Worm (Caenorhabditis elegans) whole organism, midembryonic: ENCODE measurements around the gene Y97E10AR.8.

Experiments
- T22C8.4 ChIP-seq: fragments of 200-800 bp; sonication (Bioruptor generic); IDR thresholded peaks from 2 replicates; pipeline ENCODE4 v1.3.6; 2022; ENCODE audit warnings: missing genetic modification characterization, missing compliant biosample characterization
- cog-1 ChIP-seq: sonication (generic microtip); optimal IDR thresholded peaks from 2 replicates; lab custom pipeline; 2016; ENCODE audit warnings: missing genetic modification characterization, missing compliant biosample characterization
- flt-1 ChIP-seq: fragments of 200-800 bp; sonication (Bioruptor generic); IDR thresholded peaks from 2 replicates; pipeline ENCODE4 v1.3.6; 2022; ENCODE audit warnings: missing genetic modification characterization, missing compliant biosample characterization
- klf-2 ChIP-seq: fragments of 200-800 bp; sonication (Bioruptor generic); conservative IDR thresholded peaks from 2 replicates; pipeline ENCODE4 v1.3.6; 2022; ENCODE audit warnings: missing genetic modification reagents, missing genetic modification characterization, missing compliant biosample characterization
- med-1 ChIP-seq: sonication (generic microtip); optimal IDR thresholded peaks from 2 replicates; lab custom pipeline; 2017; ENCODE audit warnings: missing genetic modification characterization, mild to moderate bottlenecking, missing compliant biosample characterization, antibody characterized with exemption, missing genetic modification reagents; ENCODE audit not compliant: insufficient read depth
- ref-1 ChIP-seq: fragments of 200-800 bp; sonication (Bioruptor generic); conservative IDR thresholded peaks from 2 replicates; pipeline ENCODE4 v1.3.6; 2022; ENCODE audit warnings: missing genetic modification reagents, missing genetic modification characterization, missing compliant biosample characterization
- tab-1 ChIP-seq: fragments of 200-800 bp; sonication (Bioruptor generic); IDR thresholded peaks from 2 replicates; pipeline ENCODE4 v1.3.6; 2022; ENCODE audit warnings: missing genetic modification characterization, missing compliant biosample characterization
- ztf-23 ChIP-seq: fragments of 200-800 bp; sonication (Bioruptor generic); IDR thresholded peaks from 2 replicates; pipeline ENCODE4 v1.3.6; 2022; ENCODE audit warnings: missing genetic modification reagents, missing genetic modification characterization, missing compliant biosample characterization
- ztf-29 ChIP-seq: fragments of 200-800 bp; sonication (Bioruptor generic); IDR thresholded peaks from 2 replicates; pipeline ENCODE4 v1.3.6; 2022; ENCODE audit warnings: missing genetic modification reagents, missing genetic modification characterization, missing compliant biosample characterization

- TF ChIP-seq cog-1 (no peak), tab-1 (GFP tag; lab: Robert Waterston, UW) (no peak), klf-2 (GFP tag; lab: Robert Waterston, UW) (no peak), med-1 (GFP tag; lab: Kevin White, UChicago) (no peak), ztf-29 (GFP tag; lab: Robert Waterston, UW) (no peak), ztf-23 (GFP tag; lab: Robert Waterston, UW) (no peak), T22C8.4 (GFP tag; lab: Robert Waterston, UW) (no peak), ref-1 (no peak), flt-1 (GFP tag; lab: Robert Waterston, UW) (no peak)
Measured at ce11 chrV:8054130-8054529, 49.0 kb downstream of the Y97E10AR.8 start, which contains the start of gene ZC513.2.
